Worm (Caenorhabditis elegans) whole organism, young adult: ENCODE results near the gene K07H8.2.

Experiments
- B0019.2 ChIP-seq: fragments of 200-800 bp; sonication (Bioruptor generic); conservative IDR thresholded peaks from 2 replicates; pipeline ENCODE4 v1.3.6; 2022; ENCODE audit warnings: missing genetic modification reagents, missing genetic modification characterization, missing compliant biosample characterization
- B0336.3 ChIP-seq: fragments of 200-800 bp; sonication (Bioruptor generic); IDR thresholded peaks from 2 replicates; pipeline ENCODE4 v1.3.6; 2022; ENCODE audit warnings: missing genetic modification characterization, missing compliant biosample characterization
- ama-1 ChIP-seq, 3 experiments: fragments of 150-350 bp in 1 of 3; sonication (generic microtip) in 2 of 3; optimal IDR thresholded peaks; 2 replicates each; lab custom pipeline; 2014 to 2018; ENCODE audit warnings: missing biosample characterization in 2 of 3, missing genetic modification characterization in 2 of 3, missing genetic modification reagents in 2 of 3
- egrh-3 ChIP-seq: fragments of 200-800 bp; sonication (Bioruptor generic); IDR thresholded peaks from 2 replicates; pipeline ENCODE4 v1.3.6; 2022; ENCODE audit warnings: missing genetic modification reagents, missing genetic modification characterization, missing compliant biosample characterization
- hlh-12 ChIP-seq: sonication (generic microtip); optimal IDR thresholded peaks from 2 replicates; lab custom pipeline; 2016; ENCODE audit warnings: missing genetic modification characterization, missing compliant biosample characterization
- hmg-1.2 ChIP-seq: fragments of 200-800 bp; sonication (Bioruptor generic); IDR thresholded peaks from 2 replicates; pipeline ENCODE4 v1.3.6; 2022; ENCODE audit warnings: missing genetic modification reagents, missing genetic modification characterization, missing compliant biosample characterization
- hrde-1 ChIP-seq: sonication (generic microtip); optimal IDR thresholded peaks from 2 replicates; lab custom pipeline; 2016; ENCODE audit warnings: missing genetic modification characterization, mild to moderate bottlenecking, missing compliant biosample characterization, moderate library complexity, missing genotype, missing genetic modification reagents, borderline replicate concordance
- lsl-1 ChIP-seq: fragments of 200-800 bp; sonication (Bioruptor generic); optimal IDR thresholded peaks from 2 replicates; lab custom pipeline; 2018; ENCODE audit warnings: mild to moderate bottlenecking, missing genetic modification characterization, moderate library complexity, missing compliant biosample characterization
- nhr-80 ChIP-seq: sonication (generic microtip); optimal IDR thresholded peaks from 2 replicates; lab custom pipeline; 2016; ENCODE audit warnings: missing genetic modification characterization, missing compliant biosample characterization
- pbrm-1 ChIP-seq: fragments of 200-800 bp; sonication (Bioruptor generic); IDR thresholded peaks from 2 replicates; pipeline ENCODE4 v1.3.6; 2022; ENCODE audit warnings: missing genetic modification reagents, missing genetic modification characterization, missing compliant biosample characterization
- unc-62 ChIP-seq: fragments of 150-350 bp; optimal IDR thresholded peaks from 2 replicates; lab custom pipeline; 2014; ENCODE audit warnings: missing biosample characterization, missing genetic modification reagents, missing genetic modification characterization
- ztf-22 ChIP-seq: fragments of 200-800 bp; sonication (Bioruptor generic); optimal IDR thresholded peaks from 2 replicates; lab custom pipeline; 2018; ENCODE audit warnings: mild to moderate bottlenecking, missing genetic modification characterization, moderate library complexity, missing compliant biosample characterization

DNA sequence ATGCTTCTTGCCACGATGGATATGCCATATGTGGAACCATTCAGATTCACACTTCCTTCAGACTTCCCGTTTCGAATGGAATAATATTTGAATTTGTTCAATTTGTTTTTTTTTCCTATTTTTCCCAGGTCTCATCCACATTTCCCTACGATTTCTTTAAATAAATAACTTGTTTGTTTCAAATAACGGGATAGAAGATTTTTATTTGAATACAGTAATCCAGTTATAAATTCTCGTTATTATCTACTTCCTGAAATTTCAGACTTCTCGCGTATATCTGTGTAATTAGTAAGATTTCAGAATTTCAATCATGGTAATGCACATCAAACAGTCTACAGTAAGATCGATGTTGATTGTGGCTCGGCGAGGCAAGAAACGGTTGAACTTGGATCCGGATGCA, 9.1 kb downstream of the K07H8.2 start, which contains the start of gene F35H10.5:
- TF ChIP-seq hmg-1.2 (GFP tag; lab: Robert Waterston, UW), result no peak
- no peak for TF ChIP-seq ama-1 (optimal IDR thresholded peaks at IDR 0.05; lab: Kevin White, UChicago)
- no peak for TF ChIP-seq ama-1 (GFP tag; optimal IDR thresholded peaks at IDR 0.05; lab: Kevin White, UChicago)
- no peak for TF ChIP-seq unc-62 (GFP tag; lab: Kevin White, UChicago)
- TF ChIP-seq pbrm-1 (GFP tag; lab: Robert Waterston, UW), result no peak
- no peak for TF ChIP-seq lsl-1 (GFP tag; lab: Kevin White, UChicago)
- no peak for TF ChIP-seq egrh-3
- no peak for TF ChIP-seq hlh-12 (tag; lab: Kevin White, UChicago)
- TF ChIP-seq ztf-22 (GFP tag; lab: Kevin White, UChicago), result no peak
- TF ChIP-seq B0019.2 (GFP tag; lab: Robert Waterston, UW), result no peak
- TF ChIP-seq B0336.3, result no peak
- TF ChIP-seq hrde-1 (tag; lab: Kevin White, UChicago), result no peak
- no peak for TF ChIP-seq nhr-80 (tag; lab: Kevin White, UChicago)
